Fruit fly (Drosophila melanogaster) whole organism, embryonic: Measurements from ENCODE around the gene CG4951.

Source experiments
- B-H2 ChIP-seq: fragments of 200-800 bp; sonication (Bioruptor generic); optimal IDR thresholded peaks from 2 replicates; lab custom pipeline; 2018; ENCODE audit warnings: missing biosample characterization, mild to moderate bottlenecking, missing genetic modification characterization
- BtbVII ChIP-seq: fragments of 200-800 bp; sonication (Bioruptor generic); optimal IDR thresholded peaks from 3 replicates; lab custom pipeline; 2017; ENCODE audit warnings: missing biosample characterization, mild to moderate bottlenecking, missing genetic modification characterization
- CG10979 ChIP-seq: fragments of 200-800 bp; sonication (Bioruptor generic); optimal IDR thresholded peaks from 2 replicates; lab custom pipeline; 2018; ENCODE audit warnings: missing biosample characterization, mild to moderate bottlenecking, missing genetic modification characterization, moderate library complexity
- CG11085 ChIP-seq: fragments of 200-800 bp; sonication (Bioruptor generic); IDR thresholded peaks from 2 replicates; pipeline ENCODE4 v1.3.6; 2022; ENCODE audit warnings: missing biosample characterization, missing genetic modification characterization
- CG11504 ChIP-seq: fragments of 200-800 bp; sonication (Bioruptor generic); optimal IDR thresholded peaks from 3 replicates; lab custom pipeline; 2019; ENCODE audit warnings: missing biosample characterization, mild to moderate bottlenecking, missing genetic modification characterization, moderate library complexity
- CG12299 ChIP-seq: fragments of 200-800 bp; sonication (Bioruptor generic); optimal IDR thresholded peaks from 2 replicates; lab custom pipeline; 2018; ENCODE audit warnings: missing biosample characterization, mild to moderate bottlenecking, missing genetic modification characterization
- CG12659 ChIP-seq: fragments of 200-800 bp; sonication (Bioruptor generic); optimal IDR thresholded peaks from 3 replicates; lab custom pipeline; 2017; ENCODE audit warnings: mild to moderate bottlenecking, missing biosample characterization, missing genetic modification reagents, missing genetic modification characterization
- CG13296 ChIP-seq: fragments of 200-800 bp; sonication (Bioruptor generic); optimal IDR thresholded peaks from 3 replicates; lab custom pipeline; 2018; ENCODE audit warnings: missing biosample characterization, mild to moderate bottlenecking, missing genetic modification characterization
- CG17568 ChIP-seq: fragments of 200-800 bp; sonication (Bioruptor generic); optimal IDR thresholded peaks from 2 replicates; lab custom pipeline; 2018; ENCODE audit warnings: missing biosample characterization, mild to moderate bottlenecking, missing genetic modification characterization, moderate library complexity
- CG18764 ChIP-seq: fragments of 200-800 bp; sonication (Bioruptor generic); optimal IDR thresholded peaks from 3 replicates; lab custom pipeline; 2016; ENCODE audit warnings: missing biosample characterization, missing genetic modification characterization
- CG2875 ChIP-seq: fragments of 200-800 bp; sonication (Bioruptor generic); optimal IDR thresholded peaks from 2 replicates; lab custom pipeline; 2017; ENCODE audit warnings: missing biosample characterization, mild to moderate bottlenecking, missing genetic modification characterization, missing genetic modification reagents
- CG32532 ChIP-seq: fragments of 200-800 bp; sonication (Bioruptor generic); IDR thresholded peaks from 2 replicates; pipeline ENCODE4 v1.3.6; 2022; ENCODE audit warnings: missing biosample characterization, missing genetic modification characterization
- CG34224 ChIP-seq: fragments of 200-800 bp; sonication (Bioruptor generic); IDR thresholded peaks from 3 replicates; pipeline ENCODE4 v1.3.6; 2022; ENCODE audit warnings: missing biosample characterization, missing genetic modification characterization; ENCODE audit not compliant: partially characterized antibody
- CG3995 ChIP-seq: fragments of 200-800 bp; sonication (Bioruptor generic); optimal IDR thresholded peaks from 3 replicates; lab custom pipeline; 2016; ENCODE audit warnings: missing biosample characterization, missing genetic modification characterization
- CG4404 ChIP-seq: fragments of 200-800 bp; sonication (Bioruptor generic); IDR thresholded peaks from 2 replicates; pipeline ENCODE4 v1.3.6; 2022; ENCODE audit warnings: missing biosample characterization, missing genetic modification characterization
- CG6254 ChIP-seq: fragments of 200-800 bp; sonication (Bioruptor generic); optimal IDR thresholded peaks from 3 replicates; lab custom pipeline; 2017; ENCODE audit warnings: mild to moderate bottlenecking, missing biosample characterization, missing genetic modification reagents, missing genetic modification characterization
- CG6765 ChIP-seq: fragments of 200-800 bp; sonication (Bioruptor generic); optimal IDR thresholded peaks from 3 replicates; lab custom pipeline; 2017; ENCODE audit warnings: missing biosample characterization, mild to moderate bottlenecking, missing genetic modification characterization
- CG7357 ChIP-seq: fragments of 200-800 bp; sonication (Bioruptor generic); IDR thresholded peaks from 3 replicates; pipeline ENCODE4 v1.3.6; 2022; ENCODE audit warnings: missing biosample characterization, missing genetic modification characterization
- CG8388 ChIP-seq: fragments of 200-800 bp; sonication (Bioruptor generic); optimal IDR thresholded peaks from 2 replicates; lab custom pipeline; 2019; ENCODE audit warnings: missing biosample characterization, mild to moderate bottlenecking, missing genetic modification characterization, moderate library complexity
- CG8765 ChIP-seq: fragments of 200-800 bp; sonication (Bioruptor generic); IDR thresholded peaks from 2 replicates; pipeline ENCODE4 v1.3.6; 2022; ENCODE audit warnings: missing biosample characterization, missing genetic modification characterization
- CG9215 ChIP-seq: fragments of 200-800 bp; sonication (Bioruptor generic); IDR thresholded peaks from 2 replicates; pipeline ENCODE4 v1.3.6; 2022; ENCODE audit warnings: missing biosample characterization, missing genetic modification characterization
- CG9876 ChIP-seq: fragments of 200-800 bp; sonication (Bioruptor generic); optimal IDR thresholded peaks from 2 replicates; lab custom pipeline; 2016; ENCODE audit warnings: missing biosample characterization, missing genetic modification characterization
- CTCF ChIP-seq: fragments of 200-800 bp; sonication (Bioruptor generic); optimal IDR thresholded peaks from 2 replicates; lab custom pipeline; 2017; ENCODE audit warnings: missing biosample characterization, mild to moderate bottlenecking, missing genetic modification characterization, moderate library complexity
- CkIIα-i1 ChIP-seq: fragments of 200-800 bp; sonication (Bioruptor generic); IDR thresholded peaks from 2 replicates; pipeline ENCODE4 v1.3.6; 2022; ENCODE audit warnings: missing biosample characterization, missing genetic modification characterization
- Dfd ChIP-seq, 2 experiments: fragments of >200 bp; optimal IDR thresholded peaks; 2 replicates each; lab custom pipeline; 2017; ENCODE audit warnings: missing biosample characterization in 2 of 2, missing genetic modification characterization in 2 of 2
- E2f2 ChIP-seq: fragments of 200-800 bp; sonication (Bioruptor generic); IDR thresholded peaks from 2 replicates; pipeline ENCODE4 v1.3.6; 2022; ENCODE audit warnings: missing biosample characterization, missing genetic modification characterization
- ERR ChIP-seq: fragments of 200-800 bp; sonication (Bioruptor generic); optimal IDR thresholded peaks from 2 replicates; lab custom pipeline; 2016; ENCODE audit warnings: missing biosample characterization, missing genetic modification characterization
- HLH3B ChIP-seq: fragments of 200-800 bp; sonication (Bioruptor generic); IDR thresholded peaks from 2 replicates; pipeline ENCODE4 v1.3.6; 2022; ENCODE audit warnings: missing biosample characterization, missing genetic modification characterization
- Hand ChIP-seq: fragments of 200-800 bp; sonication (Bioruptor generic); optimal IDR thresholded peaks from 2 replicates; lab custom pipeline; 2017; ENCODE audit warnings: mild to moderate bottlenecking, missing biosample characterization, missing genetic modification reagents, missing genetic modification characterization
- Hr39 ChIP-seq: fragments of >200 bp; optimal IDR thresholded peaks from 2 replicates; lab custom pipeline; 2017
- Jarid2 ChIP-seq: fragments of 200-800 bp; sonication (Bioruptor generic); optimal IDR thresholded peaks from 3 replicates; lab custom pipeline; 2017; ENCODE audit warnings: mild to moderate bottlenecking, missing biosample characterization, missing genetic modification reagents, missing genetic modification characterization
- Lhr ChIP-seq: fragments of 200-800 bp; sonication (Bioruptor generic); optimal IDR thresholded peaks from 3 replicates; lab custom pipeline; 2017; ENCODE audit warnings: mild to moderate bottlenecking, missing biosample characterization, missing genetic modification reagents, missing genetic modification characterization
- Sox100B ChIP-seq: fragments of 200-800 bp; sonication (Bioruptor generic); optimal IDR thresholded peaks from 3 replicates; lab custom pipeline; 2018; ENCODE audit warnings: missing biosample characterization, mild to moderate bottlenecking, missing genetic modification characterization
- Sox102F ChIP-seq: fragments of 200-800 bp; sonication (Bioruptor generic); optimal IDR thresholded peaks from 2 replicates; lab custom pipeline; 2018; ENCODE audit warnings: missing biosample characterization, mild to moderate bottlenecking, missing genetic modification characterization, moderate library complexity
- Taf1 ChIP-seq: fragments of 200-800 bp; sonication (Bioruptor generic); IDR thresholded peaks from 2 replicates; pipeline ENCODE4 v1.3.6; 2022; ENCODE audit warnings: missing biosample characterization, missing genetic modification characterization
- ac ChIP-seq: fragments of 200-800 bp; sonication (Bioruptor generic); optimal IDR thresholded peaks from 3 replicates; lab custom pipeline; 2017; ENCODE audit warnings: missing biosample characterization, mild to moderate bottlenecking, missing genetic modification characterization
- ase ChIP-seq: fragments of 200-800 bp; sonication (Bioruptor generic); IDR thresholded peaks from 3 replicates; pipeline ENCODE4 v1.3.6; 2022; ENCODE audit warnings: missing biosample characterization, missing genetic modification characterization
- corto ChIP-seq: fragments of 200-800 bp; sonication (Bioruptor generic); optimal IDR thresholded peaks from 2 replicates; lab custom pipeline; 2016; ENCODE audit warnings: missing biosample characterization, mild to moderate bottlenecking, missing genetic modification characterization, moderate library complexity
- eyg ChIP-seq: fragments of 200-800 bp; sonication (Bioruptor generic); optimal IDR thresholded peaks from 3 replicates; lab custom pipeline; 2016; ENCODE audit warnings: missing biosample characterization, missing genetic modification characterization
- gem ChIP-seq: fragments of 200-800 bp; sonication (Bioruptor generic); optimal IDR thresholded peaks from 2 replicates; lab custom pipeline; 2019; ENCODE audit warnings: missing biosample characterization, mild to moderate bottlenecking, missing genetic modification characterization, moderate library complexity
- ham ChIP-seq: fragments of 200-800 bp; sonication (Bioruptor generic); IDR thresholded peaks from 2 replicates; pipeline ENCODE4 v1.3.6; 2022; ENCODE audit warnings: missing biosample characterization, missing genetic modification characterization
- hth ChIP-seq: fragments of >200 bp; optimal IDR thresholded peaks from 2 replicates; lab custom pipeline; 2017; ENCODE audit warnings: inconsistent platforms
- knrl ChIP-seq: fragments of 200-800 bp; sonication (Bioruptor generic); IDR thresholded peaks from 3 replicates; pipeline ENCODE4 v1.3.6; 2022; ENCODE audit warnings: missing biosample characterization, missing genetic modification characterization; ENCODE audit not compliant: partially characterized antibody
- lab ChIP-seq: fragments of 200-800 bp; sonication (Bioruptor generic); optimal IDR thresholded peaks from 3 replicates; lab custom pipeline; 2017; ENCODE audit warnings: missing biosample characterization, missing genetic modification characterization, mild to moderate bottlenecking, moderate library complexity, missing genetic modification reagents
- prd ChIP-seq, 3 experiments: fragments of >200 bp in 2 of 3; fragments of 200-800 bp in 1 of 3; sonication (Bioruptor generic) in 1 of 3; optimal IDR thresholded peaks in 2 of 3; IDR thresholded peaks in 1 of 3; 2 replicates in 2 of 3; 3 replicates in 1 of 3; pipeline versions ENCODE4 v1.3.6 to Lab custom; 2017 to 2022; ENCODE audit warnings: missing biosample characterization in 1 of 3, missing genetic modification characterization in 1 of 3
- run ChIP-seq: fragments of 200-800 bp; sonication (Bioruptor generic); optimal IDR thresholded peaks from 3 replicates; lab custom pipeline; 2018; ENCODE audit warnings: missing biosample characterization, mild to moderate bottlenecking, missing genetic modification characterization
- sob ChIP-seq: fragments of 200-800 bp; sonication (Bioruptor generic); IDR thresholded peaks from 2 replicates; pipeline ENCODE4 v1.3.6; 2022; ENCODE audit warnings: missing biosample characterization, missing genetic modification characterization
- tll ChIP-seq, 2 experiments: fragments of 200-800 bp in 1 of 2; fragments of >200 bp in 1 of 2; sonication (Bioruptor generic) in 1 of 2; optimal IDR thresholded peaks; 2 replicates each; lab custom pipeline; 2017 to 2019; ENCODE audit warnings: missing biosample characterization in 2 of 2, missing genetic modification characterization in 2 of 2, mild to moderate bottlenecking in 1 of 2, moderate library complexity in 1 of 2
- zen ChIP-seq: fragments of 200-800 bp; sonication (Bioruptor generic); optimal IDR thresholded peaks from 3 replicates; lab custom pipeline; 2018; ENCODE audit warnings: missing biosample characterization, mild to moderate bottlenecking, missing genetic modification characterization, moderate library complexity

CG4951 gene

DNA sequence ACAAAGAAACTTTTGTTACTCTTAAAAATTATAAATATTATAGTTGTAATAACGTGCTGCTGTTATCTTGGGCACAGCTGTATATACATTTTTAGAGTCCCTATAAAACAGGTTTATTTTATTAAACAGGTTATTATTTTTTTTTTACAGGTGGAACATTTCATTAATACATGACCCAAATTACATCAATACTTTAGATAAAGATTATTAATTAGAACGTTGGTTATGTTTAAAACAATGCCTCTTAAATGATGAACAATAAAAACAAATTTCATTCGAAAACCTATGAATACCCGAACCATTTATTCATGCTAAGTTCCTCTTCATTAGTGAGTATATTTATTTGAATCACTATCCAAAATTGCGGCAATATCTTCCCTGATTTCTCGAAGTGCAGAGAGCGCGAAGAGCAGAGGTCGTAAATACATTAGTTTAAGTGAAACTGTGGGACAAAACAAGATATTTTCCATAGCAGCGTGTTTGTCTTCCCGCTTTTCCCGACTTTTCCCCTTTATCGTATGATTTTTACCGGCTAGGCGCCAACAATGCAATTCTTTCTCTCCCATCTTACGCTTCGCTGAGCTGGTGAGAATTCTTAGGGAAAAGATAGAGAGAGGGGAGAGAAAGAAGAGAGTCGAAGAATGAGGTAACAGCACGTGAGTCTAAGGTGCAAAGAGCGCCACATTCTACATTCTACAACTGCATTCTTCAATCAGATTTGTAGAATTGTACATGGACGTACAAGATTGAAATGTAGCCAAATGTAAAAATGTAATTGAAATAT, 34.9 kb upstream of the CG4951 start (continued):
- TF ChIP-seq CG6765 (GFP tag; lab: Kevin White, UChicago) = no peak
- no peak for TF ChIP-seq CG13296
- peak; percentile 37; the same call in 1 of the 3 replicates for TF ChIP-seq ase (GFP tag; lab: Robert Waterston, UW)
- TF ChIP-seq Hand (GFP tag; lab: Kevin White, UChicago) = no peak
- no peak for TF ChIP-seq Hr39
- no peak for TF ChIP-seq CG18764 (GFP tag; lab: Kevin White, UChicago)
- no peak for TF ChIP-seq CG2875
- TF ChIP-seq eyg (GFP tag; lab: Kevin White, UChicago) = no peak
- TF ChIP-seq CG10979 = no peak
- TF ChIP-seq Sox100B (GFP tag; lab: Kevin White, UChicago) = peak; percentile 48
- no peak for TF ChIP-seq knrl (GFP tag; lab: Robert Waterston, UW)
- TF ChIP-seq CG8388 (GFP tag; lab: Kevin White, UChicago) = peak; percentile 29
- TF ChIP-seq CG17568 (GFP tag; lab: Kevin White, UChicago) = no peak
- no peak; the same call in 1 of the 2 replicates for TF ChIP-seq CG9215 (GFP tag; lab: Robert Waterston, UW)
- TF ChIP-seq corto = no peak
- TF ChIP-seq ham (GFP tag; lab: Robert Waterston, UW) = no peak
- TF ChIP-seq Dfd (GFP tag; optimal IDR thresholded peaks at IDR 0.05; lab: Kevin White, UChicago) = no peak
- TF ChIP-seq CG11504 (tag; lab: Kevin White, UChicago) = peak; percentile 54
- peak; percentile 38; the same call in 1 of the 2 replicates for TF ChIP-seq Taf1 (GFP tag; lab: Robert Waterston, UW)
- peak; percentile 18; the same call in 1 of the 2 replicates for TF ChIP-seq sob (GFP tag; lab: Robert Waterston, UW)
- TF ChIP-seq CTCF = peak; percentile 56
- no peak for TF ChIP-seq B-H2
- peak; percentile 55 for TF ChIP-seq CG11085 (GFP tag; lab: Robert Waterston, UW)
- TF ChIP-seq CG8765 (GFP tag; lab: Robert Waterston, UW) = no peak
- no peak for TF ChIP-seq CG3995
- no peak for TF ChIP-seq CG4404 (GFP tag; lab: Robert Waterston, UW)
- TF ChIP-seq ERR = no peak
- no peak for TF ChIP-seq tll (GFP tag; optimal IDR thresholded peaks at IDR 0.05; lab: Kevin White, UChicago)
- TF ChIP-seq lab (GFP tag; lab: Kevin White, UChicago) = peak; percentile 19
- peak; percentile 71 for TF ChIP-seq CG32532 (GFP tag; lab: Robert Waterston, UW)
- no peak for TF ChIP-seq CG12299
- peak; percentile 44; the same call in 1 of the 3 replicates for TF ChIP-seq CG7357 (GFP tag; lab: Robert Waterston, UW)
- no peak for TF ChIP-seq ac
- TF ChIP-seq BtbVII = no peak
- peak; percentile 45 for TF ChIP-seq CG9876 (GFP tag; lab: Kevin White, UChicago)
- peak; percentile 69 for TF ChIP-seq HLH3B (GFP tag; lab: Robert Waterston, UW)
- peak; percentile 27 for TF ChIP-seq CG12659 (GFP tag; lab: Kevin White, UChicago)
- TF ChIP-seq run (tag; lab: Kevin White, UChicago) = no peak
- peak; percentile 4 for TF ChIP-seq Sox102F (GFP tag; lab: Kevin White, UChicago)
- no peak for TF ChIP-seq CkIIα-i1
- no peak for TF ChIP-seq CG34224 (GFP tag; lab: Robert Waterston, UW)
- no peak for TF ChIP-seq zen (tag; lab: Kevin White, UChicago)
- no peak for TF ChIP-seq CG6254
- no peak for TF ChIP-seq Lhr (GFP tag; lab: Kevin White, UChicago)
- no peak for TF ChIP-seq E2f2 (GFP tag; lab: Robert Waterston, UW)
- TF ChIP-seq Jarid2 (GFP tag; lab: Kevin White, UChicago) = no peak
- peak; percentile 57 for TF ChIP-seq gem (tag; lab: Kevin White, UChicago)
- TF ChIP-seq prd (optimal IDR thresholded peaks at IDR 0.05; lab: Kevin White, UChicago) = no peak
- TF ChIP-seq prd (GFP tag; IDR thresholded peaks at IDR 0.05; lab: Robert Waterston, UW) = peak; percentile 53; the same call in 2 of the 3 replicates
- TF ChIP-seq hth (lab: Kevin White, UChicago) = no peak
